Worm (Caenorhabditis elegans) whole organism, young adult: Measurements from ENCODE around the gene tcer-1.

Experiments used
- B0019.2 ChIP-seq: fragments of 200-800 bp; sonication (Bioruptor generic); conservative IDR thresholded peaks from 2 replicates; pipeline ENCODE4 v1.3.6; 2022; ENCODE audit warnings: missing genetic modification reagents, missing genetic modification characterization, missing compliant biosample characterization
- B0035.1 ChIP-seq: sonication (generic microtip); optimal IDR thresholded peaks from 2 replicates; lab custom pipeline; 2016; ENCODE audit warnings: missing genetic modification characterization, mild to moderate bottlenecking, missing compliant biosample characterization, missing genotype, missing genetic modification reagents
- B0261.1 ChIP-seq: sonication (generic microtip); optimal IDR thresholded peaks from 2 replicates; lab custom pipeline; 2016; ENCODE audit warnings: mild to moderate bottlenecking, missing genetic modification characterization, moderate library complexity, missing compliant biosample characterization
- B0336.3 ChIP-seq: fragments of 200-800 bp; sonication (Bioruptor generic); IDR thresholded peaks from 2 replicates; pipeline ENCODE4 v1.3.6; 2022; ENCODE audit warnings: missing genetic modification characterization, missing compliant biosample characterization
- D2030.7 ChIP-seq: fragments of 200-800 bp; sonication (Bioruptor generic); IDR thresholded peaks from 2 replicates; pipeline ENCODE4 v1.3.6; 2022; ENCODE audit warnings: missing genetic modification reagents, missing genetic modification characterization, missing compliant biosample characterization
- F10E7.11 ChIP-seq: sonication (generic microtip); optimal IDR thresholded peaks from 2 replicates; lab custom pipeline; 2017; ENCODE audit warnings: mild to moderate bottlenecking, missing genetic modification characterization, moderate library complexity, missing compliant biosample characterization
- F33H1.4 ChIP-seq: fragments of 200-800 bp; sonication (Bioruptor generic); IDR thresholded peaks from 2 replicates; pipeline ENCODE4 v1.3.6; 2022; ENCODE audit warnings: missing genetic modification reagents, missing genetic modification characterization, missing compliant biosample characterization
- F55B11.4 ChIP-seq: sonication (generic microtip); optimal IDR thresholded peaks from 2 replicates; lab custom pipeline; 2016; ENCODE audit warnings: missing compliant biosample characterization, missing genetic modification characterization, borderline replicate concordance; ENCODE audit not compliant: insufficient read depth
- F57C9.4 ChIP-seq: sonication (generic microtip); optimal IDR thresholded peaks from 2 replicates; lab custom pipeline; 2017; ENCODE audit warnings: mild to moderate bottlenecking, missing genetic modification characterization, missing compliant biosample characterization
- Y53F4B.3 ChIP-seq: fragments of 200-800 bp; sonication (Bioruptor generic); IDR thresholded peaks from 2 replicates; pipeline ENCODE4 v1.3.6; 2022; ENCODE audit warnings: missing genetic modification reagents, missing genetic modification characterization, missing compliant biosample characterization
- Y53G8AR.9 ChIP-seq: fragments of 200-800 bp; sonication (Bioruptor generic); conservative IDR thresholded peaks from 2 replicates; pipeline ENCODE4 v1.3.6; 2022; ENCODE audit warnings: missing genetic modification reagents, missing genetic modification characterization, missing compliant biosample characterization
- aptf-3 ChIP-seq: fragments of 200-800 bp; sonication (Bioruptor generic); IDR thresholded peaks from 2 replicates; pipeline ENCODE4 v1.3.6; 2022; ENCODE audit warnings: missing genetic modification characterization, missing compliant biosample characterization
- attf-3 ChIP-seq: fragments of 200-800 bp; sonication (Bioruptor generic); conservative IDR thresholded peaks from 2 replicates; pipeline ENCODE4 v1.3.6; 2022; ENCODE audit warnings: missing genetic modification reagents, missing genetic modification characterization, missing compliant biosample characterization
- bed-2 ChIP-seq: fragments of 200-800 bp; sonication (Bioruptor generic); IDR thresholded peaks from 2 replicates; pipeline ENCODE4 v1.3.6; 2022; ENCODE audit warnings: missing genetic modification reagents, missing genetic modification characterization, missing compliant biosample characterization
- cebp-2 ChIP-seq: fragments of 200-800 bp; sonication (Bioruptor generic); IDR thresholded peaks from 2 replicates; pipeline ENCODE4 v1.3.6; 2022; ENCODE audit warnings: missing genetic modification characterization, missing compliant biosample characterization
- ceh-100 ChIP-seq: fragments of 200-800 bp; sonication (Bioruptor generic); IDR thresholded peaks from 2 replicates; pipeline ENCODE4 v1.3.6; 2022; ENCODE audit warnings: missing genetic modification reagents, missing genetic modification characterization, missing compliant biosample characterization
- ceh-58 ChIP-seq: fragments of 200-800 bp; sonication (Bioruptor generic); IDR thresholded peaks from 2 replicates; pipeline ENCODE4 v1.3.6; 2022; ENCODE audit warnings: missing genetic modification characterization, missing compliant biosample characterization
- dpl-1 ChIP-seq: fragments of 150-350 bp; optimal IDR thresholded peaks from 2 replicates; lab custom pipeline; 2014; ENCODE audit warnings: missing biosample characterization, missing genetic modification reagents, missing genetic modification characterization
- egl-18 ChIP-seq: fragments of 200-800 bp; sonication (Bioruptor generic); IDR thresholded peaks from 2 replicates; pipeline ENCODE4 v1.3.6; 2022; ENCODE audit warnings: missing genetic modification reagents, missing genetic modification characterization, missing compliant biosample characterization
- ekl-4 ChIP-seq: fragments of 200-800 bp; sonication (Bioruptor generic); IDR thresholded peaks from 2 replicates; pipeline ENCODE4 v1.3.6; 2022; ENCODE audit warnings: missing genetic modification reagents, missing genetic modification characterization, missing compliant biosample characterization
- him-1 ChIP-seq: sonication (generic microtip); optimal IDR thresholded peaks from 2 replicates; lab custom pipeline; 2016; ENCODE audit warnings: missing genotype, missing genetic modification reagents, missing genetic modification characterization, missing compliant biosample characterization
- hlh-26 ChIP-seq: fragments of 200-800 bp; sonication (Bioruptor generic); conservative IDR thresholded peaks from 2 replicates; pipeline ENCODE4 v1.3.6; 2022; ENCODE audit warnings: missing genetic modification reagents, missing genetic modification characterization, missing compliant biosample characterization
- hrde-1 ChIP-seq: sonication (generic microtip); optimal IDR thresholded peaks from 2 replicates; lab custom pipeline; 2016; ENCODE audit warnings: missing genetic modification characterization, mild to moderate bottlenecking, missing compliant biosample characterization, moderate library complexity, missing genotype, missing genetic modification reagents, borderline replicate concordance
- hsf-1 ChIP-seq: fragments of 200-800 bp; sonication (Bioruptor generic); IDR thresholded peaks from 2 replicates; pipeline ENCODE4 v1.3.6; 2022; ENCODE audit warnings: missing genetic modification reagents, missing genetic modification characterization, missing compliant biosample characterization
- let-607 ChIP-seq, 2 experiments: fragments of 200-800 bp in 1 of 2; sonication (Bioruptor generic) in 1 of 2; sonication (generic microtip) in 1 of 2; optimal IDR thresholded peaks; 2 replicates each; lab custom pipeline; 2016 to 2018; ENCODE audit warnings: mild to moderate bottlenecking in 2 of 2, missing compliant biosample characterization in 2 of 2, missing genetic modification characterization in 2 of 2, moderate library complexity in 2 of 2, missing genotype in 1 of 2
- madf-8 ChIP-seq: fragments of 200-800 bp; sonication (Bioruptor generic); conservative IDR thresholded peaks from 2 replicates; pipeline ENCODE4 v1.3.6; 2022; ENCODE audit warnings: missing genetic modification reagents, missing genetic modification characterization, missing compliant biosample characterization
- mcd-1 ChIP-seq: fragments of 200-800 bp; sonication (Bioruptor generic); IDR thresholded peaks from 2 replicates; pipeline ENCODE4 v1.3.6; 2022; ENCODE audit warnings: missing genetic modification reagents, missing genetic modification characterization, missing compliant biosample characterization
- mel-28 ChIP-seq: sonication (generic microtip); optimal IDR thresholded peaks from 2 replicates; lab custom pipeline; 2016; ENCODE audit warnings: borderline replicate concordance, mild to moderate bottlenecking, missing genetic modification characterization, missing compliant biosample characterization
- mxl-1 ChIP-seq: sonication (generic microtip); optimal IDR thresholded peaks from 2 replicates; lab custom pipeline; 2016; ENCODE audit warnings: missing genetic modification characterization, missing compliant biosample characterization
- nfyb-1 ChIP-seq: fragments of 200-800 bp; sonication (Bioruptor generic); IDR thresholded peaks from 2 replicates; pipeline ENCODE4 v1.3.6; 2022; ENCODE audit warnings: missing genetic modification reagents, missing genetic modification characterization, missing compliant biosample characterization
- nhr-120 ChIP-seq: fragments of 200-800 bp; sonication (Bioruptor generic); IDR thresholded peaks from 2 replicates; pipeline ENCODE4 v1.3.6; 2022; ENCODE audit warnings: missing genetic modification characterization, missing compliant biosample characterization
- rcor-1 ChIP-seq: fragments of 200-800 bp; sonication (Bioruptor generic); IDR thresholded peaks from 2 replicates; pipeline ENCODE4 v1.3.6; 2022; ENCODE audit warnings: missing genetic modification reagents, missing genetic modification characterization, missing compliant biosample characterization
- repo-1 ChIP-seq: sonication (generic microtip); optimal IDR thresholded peaks from 2 replicates; lab custom pipeline; 2017; ENCODE audit warnings: mild to moderate bottlenecking, missing genetic modification characterization, missing compliant biosample characterization
- rpc-1 ChIP-seq, 2 experiments: fragments of 150-350 bp in 1 of 2; sonication (generic microtip) in 1 of 2; optimal IDR thresholded peaks; 2 replicates each; lab custom pipeline; 2014 to 2018; ENCODE audit warnings: missing biosample characterization in 1 of 2, missing genetic modification characterization in 1 of 2, missing genetic modification reagents in 1 of 2, missing genotype in 1 of 2
- sdz-38 ChIP-seq: sonication (generic microtip); optimal IDR thresholded peaks from 2 replicates; lab custom pipeline; 2016; ENCODE audit warnings: missing genotype, missing genetic modification characterization, missing compliant biosample characterization
- sea-2 ChIP-seq: fragments of 200-800 bp; sonication (Bioruptor generic); IDR thresholded peaks from 2 replicates; pipeline ENCODE4 v1.3.6; 2022; ENCODE audit warnings: missing genetic modification characterization, missing compliant biosample characterization
- snpc-1.1 ChIP-seq: sonication (generic microtip); optimal IDR thresholded peaks from 2 replicates; lab custom pipeline; 2017; ENCODE audit warnings: missing genetic modification characterization, mild to moderate bottlenecking, missing compliant biosample characterization, antibody characterized with exemption, moderate library complexity, missing genotype, missing genetic modification reagents; ENCODE audit not compliant: insufficient read depth
- snpc-1.3 ChIP-seq: sonication (generic microtip); optimal IDR thresholded peaks from 2 replicates; lab custom pipeline; 2017; ENCODE audit warnings: missing genetic modification characterization, mild to moderate bottlenecking, missing compliant biosample characterization, antibody characterized with exemption, moderate library complexity, missing genotype, missing genetic modification reagents; ENCODE audit not compliant: insufficient read depth
- snpc-4 ChIP-seq, 5 experiments: fragments of 150-350 bp in 1 of 5; sonication (generic microtip) in 4 of 5; optimal IDR thresholded peaks; 2 replicates each; lab custom pipeline; 2014 to 2018; ENCODE audit warnings: missing genetic modification characterization in 5 of 5, missing biosample characterization in 3 of 5, antibody characterized with exemption in 2 of 5, mild to moderate bottlenecking in 2 of 5, missing compliant biosample characterization in 2 of 5, missing genotype in 2 of 5, moderate library complexity in 2 of 5, missing genetic modification reagents in 1 of 5
- sptf-2 ChIP-seq: fragments of 200-800 bp; sonication (Bioruptor generic); optimal IDR thresholded peaks from 2 replicates; lab custom pipeline; 2018; ENCODE audit warnings: mild to moderate bottlenecking, missing genetic modification characterization, missing compliant biosample characterization
- tbx-9 ChIP-seq: sonication (generic microtip); optimal IDR thresholded peaks from 2 replicates; lab custom pipeline; 2016; ENCODE audit warnings: borderline replicate concordance, missing genetic modification characterization, inconsistent platforms, missing compliant biosample characterization
- unc-130 ChIP-seq: sonication (generic microtip); optimal IDR thresholded peaks from 2 replicates; lab custom pipeline; 2016; ENCODE audit warnings: missing genetic modification reagents, missing genetic modification characterization, missing compliant biosample characterization
- unc-62 ChIP-seq: fragments of 150-350 bp; optimal IDR thresholded peaks from 2 replicates; lab custom pipeline; 2014; ENCODE audit warnings: missing biosample characterization, missing genetic modification reagents, missing genetic modification characterization
- xnd-1 ChIP-seq: sonication (generic microtip); optimal IDR thresholded peaks from 2 replicates; lab custom pipeline; 2016; ENCODE audit warnings: missing genotype, missing genetic modification reagents, missing genetic modification characterization, missing compliant biosample characterization
- zim-3 ChIP-seq: sonication (generic microtip); optimal IDR thresholded peaks from 2 replicates; lab custom pipeline; 2017; ENCODE audit warnings: mild to moderate bottlenecking, missing genetic modification characterization, moderate library complexity, missing compliant biosample characterization

Gene tcer-1

DNA sequence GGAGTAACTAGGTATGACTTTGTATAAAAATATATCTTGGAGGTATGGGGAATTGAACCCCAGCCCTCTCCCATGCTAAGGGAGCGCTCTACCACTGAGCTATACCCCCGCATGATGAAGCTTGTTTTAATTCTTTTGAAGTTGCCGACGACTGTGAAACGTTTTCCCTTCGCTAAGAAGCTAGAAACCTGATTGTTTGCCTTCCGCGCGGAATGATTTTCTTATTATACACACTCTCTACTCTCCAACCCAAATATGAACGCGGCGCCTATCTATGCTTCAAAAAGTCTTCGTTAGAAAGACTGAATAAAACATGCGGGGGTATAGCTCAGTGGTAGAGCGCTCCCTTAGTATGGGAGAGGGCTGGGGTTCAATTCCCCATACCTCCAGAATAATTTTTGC is 46.9 kb downstream of the tcer-1 start (continued):
- TF ChIP-seq Y53G8AR.9 (GFP tag; lab: Robert Waterston, UW), result no peak
- no peak for TF ChIP-seq xnd-1 (tag; lab: Kevin White, UChicago)
- peak; percentile 52; the same call in 1 of the 2 replicates for TF ChIP-seq D2030.7
- TF ChIP-seq bed-2 (GFP tag; lab: Robert Waterston, UW), result no peak
- TF ChIP-seq mel-28 (tag; lab: Kevin White, UChicago), result no peak
- TF ChIP-seq repo-1 (tag; lab: Kevin White, UChicago), result no peak
- TF ChIP-seq Y53F4B.3, result no peak
- TF ChIP-seq sptf-2 (GFP tag; lab: Kevin White, UChicago), result peak; percentile 36
- TF ChIP-seq sdz-38 (tag; lab: Kevin White, UChicago), result no peak
- TF ChIP-seq let-607 (tag; optimal IDR thresholded peaks at IDR 0.05; lab: Kevin White, UChicago), result peak in 1 of 2 experiments; percentile 39
- no peak for TF ChIP-seq nhr-120 (GFP tag; lab: Robert Waterston, UW)
- no peak for TF ChIP-seq rcor-1
- TF ChIP-seq hlh-26, result no peak
- TF ChIP-seq dpl-1 (GFP tag; lab: Kevin White, UChicago), result no peak
- no peak for TF ChIP-seq F57C9.4
- no peak; the same call in 1 of the 2 replicates for TF ChIP-seq mcd-1 (GFP tag; lab: Robert Waterston, UW)
- TF ChIP-seq egl-18 (GFP tag; lab: Robert Waterston, UW), result no peak
- peak; percentile 39; the same call in 1 of the 2 replicates for TF ChIP-seq B0336.3 (GFP tag; lab: Robert Waterston, UW)
- TF ChIP-seq B0019.2 (GFP tag; lab: Robert Waterston, UW), result no peak; the same call in 1 of the 2 replicates
- peak; percentile 79 for TF ChIP-seq B0261.1 (tag; lab: Kevin White, UChicago)
- no peak for TF ChIP-seq unc-130
- TF ChIP-seq F55B11.4 (tag; lab: Kevin White, UChicago), result no peak
- TF ChIP-seq cebp-2 (GFP tag; lab: Robert Waterston, UW), result 0 out of 2 replicates have a peak, but pooled peaks have one; percentile 19
- no peak for TF ChIP-seq unc-62 (GFP tag; lab: Kevin White, UChicago)
- no peak for TF ChIP-seq hsf-1
- no peak for TF ChIP-seq tbx-9 (tag; lab: Kevin White, UChicago)
- TF ChIP-seq aptf-3 (GFP tag; lab: Robert Waterston, UW), result no peak
- no peak for TF ChIP-seq snpc-1.1 (tag; lab: Kevin White, UChicago)
- TF ChIP-seq sea-2, result no peak
- TF ChIP-seq B0035.1 (tag; lab: Kevin White, UChicago), result peak; percentile 3
- TF ChIP-seq nfyb-1 (GFP tag; lab: Robert Waterston, UW), result 0 out of 2 replicates have a peak, but pooled peaks have one; percentile 41

DNA sequence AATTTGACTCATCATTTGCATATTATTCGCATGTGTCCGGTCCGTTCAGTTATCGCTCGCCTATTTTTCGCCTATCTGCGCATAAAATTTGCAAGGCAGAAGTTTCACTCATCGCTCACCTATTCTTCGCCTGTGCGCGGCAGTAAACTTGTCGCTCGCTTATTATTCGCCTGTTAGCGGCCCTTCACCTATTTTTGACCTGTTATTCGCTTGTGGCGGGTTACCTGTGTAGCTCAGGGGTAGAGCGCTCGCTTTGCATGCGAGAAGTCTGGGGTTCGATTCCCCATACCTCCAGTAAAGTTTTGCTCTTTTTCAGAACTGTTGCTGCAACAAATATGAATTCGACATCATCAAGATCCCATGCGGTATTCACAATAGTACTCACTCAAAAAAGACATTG is 48.5 kb downstream of the tcer-1 start:
- TF ChIP-seq snpc-4 (GFP tag; optimal IDR thresholded peaks at IDR 0.05; lab: Kevin White, UChicago), result peak; percentile 6
- peak in 2 of 4 experiments; percentile 28 to 56 for TF ChIP-seq snpc-4 (tag; optimal IDR thresholded peaks at IDR 0.05; lab: Kevin White, UChicago)
- peak; percentile 85 for TF ChIP-seq him-1 (tag; lab: Kevin White, UChicago)
- TF ChIP-seq mxl-1 (tag; lab: Kevin White, UChicago), result peak; percentile 50
- peak; percentile 68; the same call in 1 of the 2 replicates for TF ChIP-seq ekl-4 (GFP tag; lab: Robert Waterston, UW)
- peak; percentile 50 for TF ChIP-seq rcor-1
- TF ChIP-seq Y53G8AR.9 (GFP tag; lab: Robert Waterston, UW), result 0 out of 2 replicates have a peak, but pooled peaks have one; percentile 30
- TF ChIP-seq attf-3 (GFP tag; lab: Robert Waterston, UW), result peak; percentile 72
- TF ChIP-seq ceh-58 (GFP tag; lab: Robert Waterston, UW), result peak; percentile 52; the same call in 1 of the 2 replicates
- TF ChIP-seq repo-1 (tag; lab: Kevin White, UChicago), result peak; percentile 54
- TF ChIP-seq madf-8 (GFP tag; lab: Robert Waterston, UW), result peak; percentile 48
- peak; percentile 15 for TF ChIP-seq snpc-1.3 (tag; lab: Kevin White, UChicago)
- TF ChIP-seq sptf-2 (GFP tag; lab: Kevin White, UChicago), result peak; percentile 54
- TF ChIP-seq rpc-1 (optimal IDR thresholded peaks at IDR 0.05; lab: Kevin White, UChicago), result peak; percentile 58
- TF ChIP-seq rpc-1 (tag; optimal IDR thresholded peaks at IDR 0.05; lab: Kevin White, UChicago), result peak; percentile 84
- 0 out of 2 replicates have a peak, but pooled peaks have one; percentile 23 for TF ChIP-seq B0336.3 (GFP tag; lab: Robert Waterston, UW)
- peak; percentile 52 for TF ChIP-seq F33H1.4 (GFP tag; lab: Robert Waterston, UW)
- TF ChIP-seq F10E7.11, result peak; percentile 34
- peak; percentile 74 for TF ChIP-seq zim-3 (tag; lab: Kevin White, UChicago)
- peak; percentile 73 for TF ChIP-seq ceh-100 (GFP tag; lab: Robert Waterston, UW)
- peak; percentile 87 for TF ChIP-seq B0261.1 (tag; lab: Kevin White, UChicago)
- peak; percentile 38 for TF ChIP-seq hrde-1
- peak; percentile 66 for TF ChIP-seq hsf-1
